Worm (Caenorhabditis elegans): Measurements from ENCODE around the gene arrd-12.

The arrd-12 gene

ce11 chrII:13780792-13781248, 14.8 kb downstream of the arrd-12 start:
- no peak for TF ChIP-seq nhr-90 (tag; optimal IDR thresholded peaks at IDR 0.05; ENCODE audit: poor library complexity)
- no peak for TF ChIP-seq lir-3 (tag; optimal IDR thresholded peaks at IDR 0.05; ENCODE audit: poor library complexity)
- TF ChIP-seq aha-1 (tag; optimal IDR thresholded peaks at IDR 0.05) = no peak
- TF ChIP-seq elt-2 (tag; optimal IDR thresholded peaks at IDR 0.05) = peak; percentile 54
- TF ChIP-seq ceh-88 (GFP tag; IDR thresholded peaks at IDR 0.05) = no peak
- TF ChIP-seq fkh-8 (tag; optimal IDR thresholded peaks at IDR 0.05) = no peak
- no peak for TF ChIP-seq mdl-1 (tag; optimal IDR thresholded peaks at IDR 0.05)
- no peak for TF ChIP-seq efl-1 (optimal IDR thresholded peaks at IDR 0.05)
- peak in 1 of 2 experiments; percentile 28 for TF ChIP-seq efl-1 (GFP tag; optimal IDR thresholded peaks at IDR 0.05 in 1 of 2)
- TF ChIP-seq ceh-63 (GFP tag; optimal IDR thresholded peaks at IDR 0.05) = no peak
- peak in 1 of 2 experiments; percentile 35 for TF ChIP-seq lsy-2 (tag; optimal IDR thresholded peaks at IDR 0.05)
- peak in 1 of 2 experiments; percentile 39 for TF ChIP-seq lin-35 (GFP tag; optimal IDR thresholded peaks at IDR 0.05)

- TF ChIP-seq blmp-1 (tag; optimal IDR thresholded peaks at IDR 0.05) = no peak
- no peak for TF ChIP-seq sup-37 (GFP tag; optimal IDR thresholded peaks at IDR 0.05)
- TF ChIP-seq nhr-20 (tag; optimal IDR thresholded peaks at IDR 0.05) = no peak
- TF ChIP-seq unc-86 (tag; optimal IDR thresholded peaks at IDR 0.05) = no peak
- TF ChIP-seq sox-4 (tag; optimal IDR thresholded peaks at IDR 0.05) = no peak
- no peak for TF ChIP-seq zip-4 (GFP tag; optimal IDR thresholded peaks at IDR 0.05)
- no peak for TF ChIP-seq lin-15B (tag; optimal IDR thresholded peaks at IDR 0.05)
- TF ChIP-seq ces-1 (GFP tag; optimal IDR thresholded peaks at IDR 0.05) = no peak
- TF ChIP-seq mab-9 (GFP tag; IDR thresholded peaks at IDR 0.05) = no peak
- TF ChIP-seq elt-3 (tag; optimal IDR thresholded peaks at IDR 0.05) = no peak
- no peak for TF ChIP-seq nhr-77 (tag; optimal IDR thresholded peaks at IDR 0.05)
- no peak for TF ChIP-seq fkh-4 (tag; optimal IDR thresholded peaks at IDR 0.05; ENCODE audit: borderline replicate concordance)
- no peak for TF ChIP-seq grh-1 (GFP tag; IDR thresholded peaks at IDR 0.05)
- no peak for TF ChIP-seq egl-13 (tag; optimal IDR thresholded peaks at IDR 0.05)
- TF ChIP-seq vab-15 (tag; optimal IDR thresholded peaks at IDR 0.05) = no peak
- no peak for TF ChIP-seq ceh-8 (GFP tag; optimal IDR thresholded peaks at IDR 0.05)
- no peak for TF ChIP-seq alr-1 (tag; optimal IDR thresholded peaks at IDR 0.05; ENCODE audit: borderline replicate concordance)
These were observed 17.8 kb downstream of the arrd-12 start, which contains the start of gene C01B9.4 for ce11 chrII:13783880-13784279. TSS of gene C01B9.4 (minus strand) at chrII:13783980.

- TF ChIP-seq mdl-1 (tag; optimal IDR thresholded peaks at IDR 0.05) (no peak), ceh-8 (GFP tag; optimal IDR thresholded peaks at IDR 0.05) (peak; percentile 63)
These were observed 19.5 kb downstream of the arrd-12 start for ce11 chrII:13785582-13785981.

ce11 chrII:13786899-13787298, 20.8 kb downstream of the arrd-12 start:
- TF ChIP-seq lin-13 (GFP tag; optimal IDR thresholded peaks at IDR 0.05) (no peak), C16A3.4 (tag; optimal IDR thresholded peaks at IDR 0.05) (no peak), ceh-88 (GFP tag; IDR thresholded peaks at IDR 0.05) (no peak), swsn-7 (tag; optimal IDR thresholded peaks at IDR 0.05) (no peak), lin-15B (tag; optimal IDR thresholded peaks at IDR 0.05) (no peak), dsc-1 (tag; optimal IDR thresholded peaks at IDR 0.05) (no peak), pax-3 (tag; optimal IDR thresholded peaks at IDR 0.05) (no peak), ama-1 (optimal IDR thresholded peaks at IDR 0.05) (no peak), ceh-82 (tag; optimal IDR thresholded peaks at IDR 0.05) (no peak), C04F5.9 (tag; optimal IDR thresholded peaks at IDR 0.05) (no peak), pag-3 (tag; optimal IDR thresholded peaks at IDR 0.05; ENCODE audit: borderline replicate concordance, insufficient read depth) (no peak), fkh-4 (tag; optimal IDR thresholded peaks at IDR 0.05; ENCODE audit: borderline replicate concordance) (no peak), irx-1 (tag; optimal IDR thresholded peaks at IDR 0.05) (no peak), nhr-237 (tag; optimal IDR thresholded peaks at IDR 0.05) (no peak), lin-14 (GFP tag; optimal IDR thresholded peaks at IDR 0.05) (no peak), hlh-4 (tag; optimal IDR thresholded peaks at IDR 0.05) (no peak), ceh-90 (tag; optimal IDR thresholded peaks at IDR 0.05) (no peak), unc-98 (GFP tag; IDR thresholded peaks at IDR 0.05) (no peak), sox-4 (tag; optimal IDR thresholded peaks at IDR 0.05) (no peak)

Measured in whole organism, L1 larva.